Worm (Caenorhabditis elegans): ENCODE data around the gene acl-4.

acl-4 gene

DNA sequence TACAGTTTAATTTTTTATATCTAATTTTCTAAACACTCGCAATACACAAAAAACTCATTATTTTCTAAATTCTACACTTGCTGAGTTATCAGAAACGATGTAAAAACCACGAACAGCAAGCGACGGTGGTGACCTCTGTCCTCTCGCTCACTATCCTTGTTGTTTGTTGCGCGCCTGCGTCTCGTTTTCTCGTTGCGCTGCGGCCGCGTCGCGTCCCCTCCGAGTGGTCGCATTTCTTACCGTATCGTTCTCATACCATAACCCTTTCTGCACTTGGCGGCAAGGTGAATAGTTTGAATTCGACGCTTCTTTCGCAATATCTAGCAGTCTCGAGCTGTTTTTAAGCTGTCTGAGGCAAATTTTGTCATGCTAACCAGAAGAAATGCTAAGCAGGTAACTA, 19.2 kb upstream of the acl-4 start, which contains the start of gene lsy-2 (continued):
- TF ChIP-seq hlh-4 (tag; optimal IDR thresholded peaks at IDR 0.05) (no peak), vab-15 (tag; optimal IDR thresholded peaks at IDR 0.05) (no peak), xbp-1 (tag; optimal IDR thresholded peaks at IDR 0.05) (peak; percentile 35), egl-13 (tag; optimal IDR thresholded peaks at IDR 0.05) (no peak), F16B12.6 (tag; optimal IDR thresholded peaks at IDR 0.05) (peak; percentile 32), lin-14 (GFP tag; optimal IDR thresholded peaks at IDR 0.05) (peak; percentile 64), tbx-2 (tag; optimal IDR thresholded peaks at IDR 0.05) (peak; percentile 25), C16A3.4 (tag; optimal IDR thresholded peaks at IDR 0.05) (peak; percentile 64), C34B4.2 (tag; optimal IDR thresholded peaks at IDR 0.05) (no peak), blmp-1 (tag; optimal IDR thresholded peaks at IDR 0.05) (peak; percentile 55), rnt-1 (tag; optimal IDR thresholded peaks at IDR 0.05) (peak; percentile 53), mef-2 (tag; optimal IDR thresholded peaks at IDR 0.05) (no peak)

- TF ChIP-seq grh-1 (GFP tag; IDR thresholded peaks at IDR 0.05) = no peak
- TF ChIP-seq snpc-4 (tag; optimal IDR thresholded peaks at IDR 0.05) = no peak
- TF ChIP-seq fkh-10 (GFP tag; optimal IDR thresholded peaks at IDR 0.05) = no peak
- no peak for TF ChIP-seq xbp-1 (tag; optimal IDR thresholded peaks at IDR 0.05)
- no peak for TF ChIP-seq mdl-1 (tag; optimal IDR thresholded peaks at IDR 0.05)
- TF ChIP-seq pag-3 (tag; optimal IDR thresholded peaks at IDR 0.05; ENCODE audit: borderline replicate concordance, insufficient read depth) = no peak
- TF ChIP-seq vab-15 (tag; optimal IDR thresholded peaks at IDR 0.05) = no peak
- no peak for TF ChIP-seq nhr-12 (tag; optimal IDR thresholded peaks at IDR 0.05)
- TF ChIP-seq irx-1 (tag; optimal IDR thresholded peaks at IDR 0.05) = no peak
These were observed 17.5 kb upstream of the acl-4 start for ce11 chrX:2087716-2088115.

- no peak for TF ChIP-seq ceh-88 (GFP tag; IDR thresholded peaks at IDR 0.05)
- TF ChIP-seq skn-1 (tag; optimal IDR thresholded peaks at IDR 0.05) = peak; percentile 62
These were observed 15.2 kb upstream of the acl-4 start for ce11 chrX:2085494-2085893.

- TF ChIP-seq vab-15 (tag; optimal IDR thresholded peaks at IDR 0.05) (no peak), ama-1 (optimal IDR thresholded peaks at IDR 0.05) (no peak), nhr-20 (tag; optimal IDR thresholded peaks at IDR 0.05) (no peak), unc-30 (tag; optimal IDR thresholded peaks at IDR 0.05) (no peak), lin-14 (GFP tag; optimal IDR thresholded peaks at IDR 0.05) (no peak), ztf-4 (tag; optimal IDR thresholded peaks at IDR 0.05) (no peak), efl-1 (optimal IDR thresholded peaks at IDR 0.05) (no peak), efl-1 (GFP tag; optimal IDR thresholded peaks at IDR 0.05 in 1 of 2) (no peak), isw-1 (GFP tag; IDR thresholded peaks at IDR 0.05) (no peak), lin-39 (tag; optimal IDR thresholded peaks at IDR 0.05) (no peak), unc-98 (GFP tag; IDR thresholded peaks at IDR 0.05) (no peak), mef-2 (tag; optimal IDR thresholded peaks at IDR 0.05) (no peak), egl-27 (tag; optimal IDR thresholded peaks at IDR 0.05) (no peak), dpl-1 (GFP tag; optimal IDR thresholded peaks at IDR 0.05) (no peak), Y116A8C.19 (tag; optimal IDR thresholded peaks at IDR 0.05; ENCODE audit: borderline replicate concordance) (no peak), nhr-85 (tag) (no peak), ztf-11 (tag; optimal IDR thresholded peaks at IDR 0.05) (no peak), alr-1 (tag; optimal IDR thresholded peaks at IDR 0.05; ENCODE audit: borderline replicate concordance) (no peak), snpc-4 (tag; optimal IDR thresholded peaks at IDR 0.05) (no peak), C34B4.2 (tag; optimal IDR thresholded peaks at IDR 0.05) (no peak)
These were observed 14.7 kb upstream of the acl-4 start, which contains the start of gene F49H12.2 for ce11 chrX:2084988-2085387. TSS of gene F49H12.2 (plus strand) at chrX:2085288.

DNA sequence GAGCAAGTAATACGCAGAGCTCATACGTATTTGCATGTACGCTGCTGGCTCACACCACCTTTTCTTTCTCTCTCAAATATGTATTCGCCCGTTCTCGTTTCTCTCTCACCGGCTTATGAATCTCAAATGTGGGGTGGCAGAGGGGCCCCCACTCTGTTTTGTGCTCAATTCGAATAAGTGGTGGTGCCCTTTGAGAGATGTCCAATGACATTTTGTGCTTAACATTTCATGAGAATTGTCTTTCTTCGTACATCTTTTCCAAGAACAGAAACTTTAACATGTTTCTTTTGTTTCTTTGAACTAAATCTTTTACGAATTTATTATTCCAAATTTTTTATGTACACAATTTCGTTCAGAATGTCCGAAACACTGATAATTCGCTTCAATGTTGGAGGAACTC, 13.8 kb upstream of the acl-4 start, which contains the start of gene F49H12.3:
Gene F49H12.3 (plus strand): TSS at position 357 of the 400 bp plus-strand sequence.
- peak; percentile 45 for TF ChIP-seq nhr-71 (tag; optimal IDR thresholded peaks at IDR 0.05)
- TF ChIP-seq unc-86 (tag; optimal IDR thresholded peaks at IDR 0.05) = peak; percentile 49
- peak; percentile 39 for TF ChIP-seq dsc-1 (tag; optimal IDR thresholded peaks at IDR 0.05)
- TF ChIP-seq nhr-47 (tag; optimal IDR thresholded peaks at IDR 0.05) = peak; percentile 28
- peak; percentile 43 for TF ChIP-seq lin-14 (GFP tag; optimal IDR thresholded peaks at IDR 0.05)
- peak; percentile 67 for TF ChIP-seq fkh-8 (tag; optimal IDR thresholded peaks at IDR 0.05)
- TF ChIP-seq mab-9 (GFP tag; IDR thresholded peaks at IDR 0.05) = no peak
- no peak for TF ChIP-seq unc-30 (tag; optimal IDR thresholded peaks at IDR 0.05)
